Fruit fly (Drosophila melanogaster) whole organism, pupa: Measurements from ENCODE around the gene CG33159.
A peak's percentile ranks its signal among the peaks of the same experiment; 100 is the strongest.

Experiments used
- CG10348 ChIP-seq: fragments of 200-800 bp; sonication (Bioruptor generic); IDR thresholded peaks from 2 replicates; pipeline ENCODE4 v1.3.6; 2022; ENCODE audit warnings: missing biosample characterization, missing genetic modification characterization
- CG12605 ChIP-seq: fragments of 200-800 bp; sonication (Bioruptor generic); IDR thresholded peaks from 2 replicates; pipeline ENCODE4 v1.3.6; 2022; ENCODE audit warnings: missing biosample characterization, missing genetic modification characterization
- CG13204 ChIP-seq: fragments of 200-800 bp; sonication (Bioruptor generic); optimal IDR thresholded peaks from 2 replicates; lab custom pipeline; 2018; ENCODE audit warnings: missing biosample characterization, mild to moderate bottlenecking, missing genetic modification characterization, moderate library complexity
- CG14655 ChIP-seq: fragments of 200-800 bp; sonication (Bioruptor generic); optimal IDR thresholded peaks from 3 replicates; lab custom pipeline; 2017; ENCODE audit warnings: mild to moderate bottlenecking, missing biosample characterization, missing genetic modification reagents, missing genetic modification characterization
- CG15710 ChIP-seq: fragments of 200-800 bp; sonication (Bioruptor generic); optimal IDR thresholded peaks from 2 replicates; lab custom pipeline; 2018; ENCODE audit warnings: missing biosample characterization, mild to moderate bottlenecking, missing genetic modification characterization, moderate library complexity
- CG17806 ChIP-seq: fragments of 200-800 bp; sonication (Bioruptor generic); optimal IDR thresholded peaks from 2 replicates; lab custom pipeline; 2018; ENCODE audit warnings: missing biosample characterization, mild to moderate bottlenecking, missing genetic modification characterization, moderate library complexity
- CG32121 ChIP-seq: fragments of 200-800 bp; sonication (Bioruptor generic); IDR thresholded peaks from 2 replicates; pipeline ENCODE4 v1.3.6; 2022; ENCODE audit warnings: missing biosample characterization, missing genetic modification characterization
- CG34367 ChIP-seq: fragments of 200-800 bp; sonication (Bioruptor generic); optimal IDR thresholded peaks from 2 replicates; lab custom pipeline; 2018; ENCODE audit warnings: missing biosample characterization, mild to moderate bottlenecking, missing genetic modification characterization
- CG4496 ChIP-seq: fragments of 200-800 bp; sonication (Bioruptor generic); IDR thresholded peaks from 3 replicates; pipeline ENCODE4 v1.3.6; 2022; ENCODE audit warnings: missing biosample characterization, missing genetic modification characterization
- CG8159 ChIP-seq: fragments of 200-800 bp; sonication (Bioruptor generic); optimal IDR thresholded peaks from 3 replicates; lab custom pipeline; 2018; ENCODE audit warnings: missing biosample characterization, mild to moderate bottlenecking, missing genetic modification characterization, moderate library complexity
- CG9948 ChIP-seq: fragments of 200-800 bp; sonication (Bioruptor generic); optimal IDR thresholded peaks from 2 replicates; lab custom pipeline; 2018; ENCODE audit warnings: missing biosample characterization, mild to moderate bottlenecking, missing genetic modification characterization, moderate library complexity
- D1 ChIP-seq: fragments of 200-800 bp; sonication (Bioruptor generic); optimal IDR thresholded peaks from 2 replicates; lab custom pipeline; 2018; ENCODE audit warnings: missing biosample characterization, mild to moderate bottlenecking, missing genetic modification characterization, moderate library complexity
- EcR ChIP-seq: fragments of 200-800 bp; sonication (Bioruptor generic); optimal IDR thresholded peaks from 3 replicates; lab custom pipeline; 2019; ENCODE audit warnings: missing biosample characterization, missing genetic modification characterization, mild to moderate bottlenecking, moderate library complexity, missing genetic modification reagents
- Ets98B ChIP-seq: fragments of 200-800 bp; sonication (Bioruptor generic); IDR thresholded peaks from 2 replicates; pipeline ENCODE4 v1.3.6; 2022; ENCODE audit warnings: missing biosample characterization, missing genetic modification characterization
- Pif1A ChIP-seq: fragments of 200-800 bp; sonication (Bioruptor generic); optimal IDR thresholded peaks from 3 replicates; lab custom pipeline; 2016; ENCODE audit warnings: missing biosample characterization, missing genetic modification characterization
- Pif1B ChIP-seq: fragments of 200-800 bp; sonication (Bioruptor generic); optimal IDR thresholded peaks from 3 replicates; lab custom pipeline; 2016; ENCODE audit warnings: missing biosample characterization, missing genetic modification characterization
- Snoo ChIP-seq: fragments of 200-800 bp; sonication (Bioruptor generic); optimal IDR thresholded peaks from 3 replicates; lab custom pipeline; 2017; ENCODE audit warnings: missing biosample characterization, mild to moderate bottlenecking, missing genetic modification characterization, inconsistent platforms
- fd96Ca ChIP-seq: fragments of 200-800 bp; sonication (Bioruptor generic); IDR thresholded peaks from 3 replicates; pipeline ENCODE4 v1.3.6; 2022; ENCODE audit warnings: missing biosample characterization, missing genetic modification characterization
- gl ChIP-seq: fragments of 200-800 bp; sonication (Bioruptor generic); optimal IDR thresholded peaks from 2 replicates; lab custom pipeline; 2018; ENCODE audit warnings: missing biosample characterization, mild to moderate bottlenecking, missing genetic modification characterization
- rn ChIP-seq: fragments of 200-800 bp; sonication (Bioruptor generic); IDR thresholded peaks from 2 replicates; pipeline ENCODE4 v1.3.6; 2022; ENCODE audit warnings: missing biosample characterization, missing genetic modification characterization

Gene CG33159

dm6 chr3L:3161968-3162367, 42.3 kb downstream of the CG33159 start, which contains the start of gene rasp:
rasp (plus strand) TSS chr3L:3162180.
- TF ChIP-seq CG32121 (GFP tag; lab: Robert Waterston, UW) (no peak), fd96Ca (GFP tag; lab: Robert Waterston, UW) (no peak), D1 (tag; lab: Kevin White, UChicago) (no peak), CG8159 (tag; lab: Kevin White, UChicago) (no peak), CG10348 (GFP tag; lab: Robert Waterston, UW) (no peak), Pif1B (no peak), Ets98B (no peak), CG15710 (tag; lab: Kevin White, UChicago) (no peak), CG4496 (GFP tag; lab: Robert Waterston, UW) (no peak), CG17806 (tag; lab: Kevin White, UChicago) (no peak), CG14655 (GFP tag; lab: Kevin White, UChicago) (no peak), EcR (no peak), gl (tag; lab: Kevin White, UChicago) (no peak), CG12605 (GFP tag; lab: Robert Waterston, UW) (no peak), Snoo (tag; lab: Kevin White, UChicago) (no peak), rn (GFP tag; lab: Robert Waterston, UW) (no peak), Pif1A (GFP tag; lab: Kevin White, UChicago) (no peak)
- TF ChIP-seq, all 21 proteins: peak for 0

DNA sequence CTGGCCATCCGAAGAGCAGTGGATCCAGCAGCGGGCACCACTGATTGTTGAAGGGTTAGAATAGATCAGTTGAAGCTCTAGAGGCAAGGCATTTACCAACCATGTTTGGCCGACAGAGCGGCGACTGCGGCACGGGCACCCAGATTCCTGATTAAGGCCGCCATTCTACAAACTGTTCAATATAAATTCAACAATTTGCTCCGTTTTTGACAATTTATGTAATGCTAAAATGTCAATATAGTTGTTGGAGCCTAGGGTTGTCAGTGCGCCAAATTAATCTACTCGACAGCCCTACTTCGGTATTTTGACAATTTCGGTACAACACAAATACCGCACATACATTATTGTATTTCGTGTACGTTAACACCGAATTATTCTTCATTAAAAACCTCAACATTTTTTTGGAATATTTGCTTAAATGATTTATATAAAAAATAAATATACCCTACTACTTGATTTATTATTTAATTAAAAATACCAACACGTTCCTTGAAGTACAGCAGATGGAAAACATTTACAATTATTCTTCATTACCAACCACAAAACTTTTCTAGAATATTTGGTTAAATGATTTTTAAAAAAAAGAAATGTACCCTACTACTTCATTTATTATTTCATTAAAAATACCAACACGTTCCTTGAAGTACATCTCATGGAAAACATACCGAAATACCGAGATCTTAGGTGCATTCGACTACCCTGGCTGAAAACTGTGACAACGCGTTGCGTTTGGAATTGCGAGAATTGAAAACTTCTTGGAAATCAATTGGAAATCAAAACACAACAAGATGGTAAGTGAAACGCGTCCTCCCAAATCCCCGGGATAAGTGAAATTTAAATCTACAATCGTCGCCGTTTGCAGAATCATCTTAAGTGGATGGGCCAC, 44.7 kb downstream of the CG33159 start, which contains the start of the genes ND-30 and CG15812:
TSS of gene ND-30 (minus strand) at position 270 of the 886 bp plus-strand sequence.
TSS of gene CG15812 (plus strand) at position 683 of the 886 bp plus-strand sequence.
- TF ChIP-seq D1 (tag; lab: Kevin White, UChicago) (no peak), CG15710 (tag; lab: Kevin White, UChicago) (peak; percentile 44), EcR (no peak)

DNA sequence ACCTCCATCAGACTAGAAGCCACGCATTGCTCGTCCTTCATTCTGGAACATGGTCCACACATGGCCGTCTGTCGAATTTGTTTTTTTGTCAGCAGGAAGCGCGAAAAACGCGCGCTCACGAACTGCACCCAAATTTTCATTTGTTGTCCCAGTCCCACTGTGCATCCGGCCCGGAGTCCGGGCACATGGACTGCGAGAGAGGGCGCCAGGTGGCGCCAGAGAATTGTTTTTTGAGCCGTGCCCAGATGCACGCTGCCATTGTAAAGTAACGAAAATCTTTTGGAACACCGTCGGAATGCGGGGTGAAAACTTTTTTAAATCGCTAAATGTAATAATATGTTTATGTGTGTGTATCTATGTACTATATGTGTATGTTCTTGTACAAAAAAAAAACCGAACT, 46.6 kb downstream of the CG33159 start:
- TF ChIP-seq Pif1A (GFP tag; lab: Kevin White, UChicago): no peak
- TF ChIP-seq rn (GFP tag; lab: Robert Waterston, UW): no peak
- TF ChIP-seq D1 (tag; lab: Kevin White, UChicago): no peak
- TF ChIP-seq CG13204 (GFP tag; lab: Kevin White, UChicago): no peak
- TF ChIP-seq CG10348 (GFP tag; lab: Robert Waterston, UW): no peak
- TF ChIP-seq gl (tag; lab: Kevin White, UChicago): no peak
- no peak for TF ChIP-seq CG32121 (GFP tag; lab: Robert Waterston, UW)
- no peak for TF ChIP-seq CG17806 (tag; lab: Kevin White, UChicago)
- no peak for TF ChIP-seq Ets98B
- TF ChIP-seq CG14655 (GFP tag; lab: Kevin White, UChicago): no peak
- no peak for TF ChIP-seq CG34367
- TF ChIP-seq CG9948 (tag; lab: Kevin White, UChicago): no peak
- no peak for TF ChIP-seq CG8159 (tag; lab: Kevin White, UChicago)
